Worm (Caenorhabditis elegans) whole organism, L4 larva: ENCODE data around the gene str-177.

ENCODE experiments used
- T26A8.4 ChIP-seq: fragments of 200-800 bp; sonication (Bioruptor generic); IDR thresholded peaks from 2 replicates; pipeline ENCODE4 v1.3.6; 2022; ENCODE audit warnings: missing genetic modification characterization, missing compliant biosample characterization
- Y48G9A.11 ChIP-seq: fragments of 200-800 bp; sonication (Bioruptor generic); IDR thresholded peaks from 2 replicates; pipeline ENCODE4 v1.3.6; 2022; ENCODE audit warnings: missing genetic modification reagents, missing genetic modification characterization, missing compliant biosample characterization
- ZK546.5 ChIP-seq, 2 experiments: sonication (generic microtip); optimal IDR thresholded peaks; 2 replicates each; lab custom pipeline; 2017; ENCODE audit warnings: missing biosample characterization in 2 of 2, missing genetic modification characterization in 2 of 2
- aha-1 ChIP-seq: fragments of 150-350 bp; peaks from one replicate; lab custom pipeline; 2014; ENCODE audit warnings: missing biosample characterization, missing genetic modification characterization
- aly-2 ChIP-seq: sonication (generic microtip); optimal IDR thresholded peaks from 2 replicates; lab custom pipeline; 2018; ENCODE audit warnings: missing biosample characterization, missing genetic modification characterization
- ama-1 ChIP-seq: fragments of 150-350 bp; optimal IDR thresholded peaks from 2 replicates; lab custom pipeline; 2014; ENCODE audit warnings: inconsistent platforms, mixed read lengths
- arid-1 ChIP-seq: fragments of 200-800 bp; sonication (Bioruptor generic); conservative IDR thresholded peaks from 2 replicates; pipeline ENCODE4 v1.3.6; 2022; ENCODE audit warnings: missing genetic modification reagents, missing genetic modification characterization, missing compliant biosample characterization
- ceh-32 ChIP-seq: sonication (generic microtip); optimal IDR thresholded peaks from 2 replicates; lab custom pipeline; 2016; ENCODE audit warnings: mild to moderate bottlenecking, missing genetic modification characterization, missing compliant biosample characterization; ENCODE audit not compliant: poor library complexity
- ceh-44 ChIP-seq: fragments of 200-800 bp; sonication (Bioruptor generic); IDR thresholded peaks from 2 replicates; pipeline ENCODE4 v1.3.6; 2022; ENCODE audit warnings: missing genetic modification reagents, missing genetic modification characterization, missing compliant biosample characterization
- ces-1 ChIP-seq: fragments of 150-350 bp; sonication (generic microtip); optimal IDR thresholded peaks from 4 replicates; lab custom pipeline; 2014; ENCODE audit warnings: missing biosample characterization, missing genetic modification reagents, missing genetic modification characterization
- cey-2 ChIP-seq: sonication (generic microtip); optimal IDR thresholded peaks from 3 replicates; lab custom pipeline; 2017; ENCODE audit warnings: missing genetic modification characterization, mild to moderate bottlenecking, missing compliant biosample characterization, antibody characterized with exemption, borderline replicate concordance; ENCODE audit not compliant: insufficient read depth
- egl-43 ChIP-seq: fragments of 200-800 bp; sonication (Bioruptor generic); IDR thresholded peaks from 2 replicates; pipeline ENCODE4 v1.3.6; 2022; ENCODE audit warnings: missing genetic modification reagents, missing genetic modification characterization, missing compliant biosample characterization
- fkh-10 ChIP-seq: fragments of 150-350 bp; optimal IDR thresholded peaks from 2 replicates; lab custom pipeline; 2014; ENCODE audit warnings: missing biosample characterization, missing genetic modification reagents, missing genetic modification characterization
- hlh-11 ChIP-seq: fragments of 200-800 bp; sonication (Bioruptor generic); optimal IDR thresholded peaks from 2 replicates; lab custom pipeline; 2018; ENCODE audit warnings: mild to moderate bottlenecking, missing genetic modification characterization, missing compliant biosample characterization
- hlh-30 ChIP-seq: sonication (generic microtip); optimal IDR thresholded peaks from 2 replicates; lab custom pipeline; 2017; ENCODE audit warnings: antibody characterized with exemption, mild to moderate bottlenecking, missing genetic modification characterization, missing compliant biosample characterization; ENCODE audit not compliant: insufficient read depth
- hmg-1.1 ChIP-seq: fragments of 200-800 bp; sonication (Bioruptor generic); IDR thresholded peaks from 2 replicates; pipeline ENCODE4 v1.3.6; 2022; ENCODE audit warnings: missing genetic modification reagents, missing genetic modification characterization, missing compliant biosample characterization
- lin-1 ChIP-seq: fragments of 200-800 bp; sonication (Bioruptor generic); IDR thresholded peaks from 2 replicates; pipeline ENCODE4 v1.3.6; 2022; ENCODE audit warnings: missing genetic modification reagents, missing genetic modification characterization, missing compliant biosample characterization
- madf-5 ChIP-seq, 2 experiments: fragments of 200-800 bp; sonication (Bioruptor generic); IDR thresholded peaks; 2 replicates each; pipeline ENCODE4 v1.3.6; 2022; ENCODE audit warnings: missing compliant biosample characterization in 2 of 2, missing genetic modification characterization in 2 of 2
- mdl-1 ChIP-seq, 2 experiments: fragments of 150-350 bp in 1 of 2; sonication (generic microtip) in 1 of 2; optimal IDR thresholded peaks; 2 replicates each; lab custom pipeline; 2014 to 2017; ENCODE audit warnings: missing biosample characterization in 2 of 2, missing genetic modification characterization in 2 of 2
- mep-1 ChIP-seq: fragments of 150-350 bp; sonication (generic microtip); optimal IDR thresholded peaks from 3 replicates; lab custom pipeline; 2014; ENCODE audit warnings: missing biosample characterization, missing genetic modification characterization
- mes-2 ChIP-seq: sonication (generic microtip); optimal IDR thresholded peaks from 2 replicates; lab custom pipeline; 2016; ENCODE audit warnings: missing genotype, mild to moderate bottlenecking, missing genetic modification characterization, missing compliant biosample characterization; ENCODE audit not compliant: poor library complexity, severe bottlenecking
- mxl-3 ChIP-seq: fragments of 200-800 bp; sonication (Bioruptor generic); optimal IDR thresholded peaks from 2 replicates; lab custom pipeline; 2018; ENCODE audit warnings: mild to moderate bottlenecking, missing genetic modification characterization, missing compliant biosample characterization
- nhr-25 ChIP-seq: sonication (generic microtip); optimal IDR thresholded peaks from 2 replicates; lab custom pipeline; 2017; ENCODE audit warnings: missing genetic modification characterization, mild to moderate bottlenecking, missing compliant biosample characterization, antibody characterized with exemption, moderate library complexity, borderline replicate concordance; ENCODE audit not compliant: insufficient read depth
- nhr-28 ChIP-seq: fragments of 150-350 bp; optimal IDR thresholded peaks from 2 replicates; lab custom pipeline; 2014; ENCODE audit warnings: missing biosample characterization, missing genetic modification characterization
- nhr-6 ChIP-seq: fragments of 150-350 bp; optimal IDR thresholded peaks from 2 replicates; lab custom pipeline; 2014; ENCODE audit warnings: missing biosample characterization, missing genetic modification characterization
- set-16 ChIP-seq: fragments of 200-800 bp; sonication (Bioruptor generic); IDR thresholded peaks from 2 replicates; pipeline ENCODE4 v1.3.6; 2022; ENCODE audit warnings: missing genetic modification reagents, missing genetic modification characterization, missing compliant biosample characterization
- tra-1 ChIP-seq: fragments of 200-800 bp; sonication (Bioruptor generic); IDR thresholded peaks from 2 replicates; pipeline ENCODE4 v1.3.6; 2022; ENCODE audit warnings: missing genetic modification reagents, missing genetic modification characterization, missing compliant biosample characterization
- unc-130 ChIP-seq: sonication (generic microtip); optimal IDR thresholded peaks from 2 replicates; lab custom pipeline; 2016; ENCODE audit warnings: missing genetic modification reagents, missing genetic modification characterization, missing compliant biosample characterization
- unc-62 ChIP-seq, 3 experiments: fragments of 150-350 bp in 1 of 3; sonication (generic microtip); optimal IDR thresholded peaks in 2 of 3; peaks in 1 of 3; 1 replicate in 1 of 3; 2 replicates in 2 of 3; lab custom pipeline; 2014 to 2017; ENCODE audit warnings: missing biosample characterization in 3 of 3, missing genetic modification characterization in 3 of 3, missing genetic modification reagents in 3 of 3, missing genotype in 1 of 3
- zfp-3 ChIP-seq: fragments of 200-800 bp; sonication (Bioruptor generic); conservative IDR thresholded peaks from 2 replicates; pipeline ENCODE4 v1.3.6; 2022; ENCODE audit warnings: missing genetic modification reagents, missing genetic modification characterization, missing compliant biosample characterization
- zip-2 ChIP-seq: fragments of 150-350 bp; optimal IDR thresholded peaks from 2 replicates; lab custom pipeline; 2014; ENCODE audit warnings: missing biosample characterization, missing genetic modification characterization

str-177 gene

DNA sequence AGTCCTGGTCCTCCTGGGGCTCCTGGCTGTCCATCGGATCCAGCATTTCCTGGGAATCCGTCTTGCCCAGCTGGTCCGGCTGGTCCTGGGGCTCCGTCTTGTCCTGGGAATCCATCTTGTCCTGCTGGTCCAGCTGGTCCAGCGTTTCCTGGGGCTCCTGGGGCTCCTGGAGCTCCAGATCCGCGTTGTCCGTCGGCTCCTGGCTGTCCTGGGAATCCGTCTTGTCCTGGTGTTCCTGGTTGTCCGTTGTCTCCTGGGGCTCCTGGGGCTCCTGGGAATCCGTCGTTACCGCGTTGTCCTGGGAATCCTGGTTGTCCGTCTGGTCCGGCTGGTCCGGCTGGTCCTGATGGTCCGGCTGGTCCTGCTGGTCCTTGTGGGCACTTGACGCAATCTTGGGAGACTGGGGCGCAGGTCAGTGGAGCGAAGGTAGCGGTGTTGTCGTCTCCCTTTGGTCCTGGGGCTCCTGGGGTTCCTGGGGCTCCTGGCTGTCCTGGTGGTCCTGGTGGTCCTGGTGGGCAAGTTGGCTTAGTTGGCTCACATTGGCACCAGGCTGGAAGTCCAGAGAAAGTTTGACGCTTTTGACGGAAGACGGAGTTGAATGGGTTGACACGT is 36.6 kb downstream of the str-177 start:
- no peak for TF ChIP-seq lin-1 (GFP tag; lab: Robert Waterston, UW)
- 0 out of 2 replicates have a peak, but pooled peaks have one; percentile 32 for TF ChIP-seq egl-43 (GFP tag; lab: Robert Waterston, UW)
- no peak for TF ChIP-seq hmg-1.1
- 0 out of 2 replicates have a peak, but pooled peaks have one; percentile 43 for TF ChIP-seq T26A8.4 (GFP tag; lab: Robert Waterston, UW)
- peak; percentile 96 for TF ChIP-seq set-16 (GFP tag; lab: Robert Waterston, UW)

DNA sequence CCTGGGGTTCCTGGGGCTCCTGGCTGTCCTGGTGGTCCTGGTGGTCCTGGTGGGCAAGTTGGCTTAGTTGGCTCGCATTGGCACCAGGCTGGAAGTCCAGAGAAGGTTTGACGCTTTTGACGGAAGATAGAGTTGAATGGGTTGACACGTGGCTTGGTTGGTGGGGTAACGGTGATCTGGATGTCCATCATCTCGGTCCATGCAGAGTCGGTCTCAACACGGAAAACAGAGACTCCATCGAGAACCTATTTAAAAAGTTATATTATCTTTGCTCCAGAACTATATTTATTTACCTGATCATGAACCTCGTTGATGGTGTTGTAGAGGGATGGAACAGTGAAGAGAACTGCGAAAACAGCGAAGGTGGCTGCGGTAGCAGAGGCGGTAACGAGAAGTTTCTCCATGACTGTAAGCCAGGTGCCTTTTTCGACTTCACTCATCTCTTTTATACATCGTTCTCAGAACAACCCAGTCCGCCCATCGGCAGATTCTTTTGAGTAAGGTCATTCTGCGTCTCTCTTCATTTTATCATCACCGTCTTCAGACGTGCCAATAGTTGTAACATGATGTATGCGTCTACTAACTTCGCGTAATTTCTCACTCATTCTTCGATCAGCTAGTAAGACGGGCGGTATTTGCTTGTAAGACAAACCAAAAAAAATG is 38.4 kb downstream of the str-177 start, which contains the start of gene col-144:
Gene col-144, minus strand, starts transcription at position 419 of the 663 bp plus-strand sequence.
- peak; percentile 63 for TF ChIP-seq nhr-25 (tag; lab: Kevin White, UChicago)
- 0 out of 2 replicates have a peak, but pooled peaks have one; percentile 16 for TF ChIP-seq egl-43 (GFP tag; lab: Robert Waterston, UW)
- no peak for TF ChIP-seq ceh-32 (tag; lab: Kevin White, UChicago)
- TF ChIP-seq ama-1 = peak; percentile 83
- TF ChIP-seq zip-2 = no peak
- no peak for TF ChIP-seq ZK546.5 (tag; optimal IDR thresholded peaks at IDR 0.05; lab: Kevin White, UChicago)
- TF ChIP-seq cey-2 (tag; lab: Kevin White, UChicago) = peak; percentile 9
- TF ChIP-seq unc-130 (GFP tag; lab: Kevin White, UChicago) = no peak
- TF ChIP-seq madf-5 (GFP tag; IDR thresholded peaks at IDR 0.05; lab: Robert Waterston, UW) = 0 out of 4 replicates have a peak, but pooled peaks of 1 of the 2 experiments have one; percentile 61
- no peak for TF ChIP-seq Y48G9A.11 (GFP tag; lab: Robert Waterston, UW)
- peak; percentile 63 for TF ChIP-seq nhr-28 (tag; lab: Kevin White, UChicago)
- no peak for TF ChIP-seq tra-1 (GFP tag; lab: Robert Waterston, UW)
- TF ChIP-seq unc-62 (GFP tag; optimal IDR thresholded peaks at IDR 0.05 in 1 of 2; lab: Kevin White, UChicago) = peak in 1 of 2 experiments; percentile 17
- no peak for TF ChIP-seq unc-62 (tag; optimal IDR thresholded peaks at IDR 0.05; lab: Kevin White, UChicago)
- TF ChIP-seq aly-2 = no peak
- no peak for TF ChIP-seq nhr-6 (tag; lab: Kevin White, UChicago)
- peak; percentile 86 for TF ChIP-seq set-16 (GFP tag; lab: Robert Waterston, UW)
- TF ChIP-seq mxl-3 (GFP tag; lab: Kevin White, UChicago) = peak; percentile 19
- TF ChIP-seq hlh-11 (tag; lab: Kevin White, UChicago) = peak; percentile 40
- TF ChIP-seq T26A8.4 (GFP tag; lab: Robert Waterston, UW) = peak; percentile 78
- TF ChIP-seq hlh-30 = peak; percentile 41
- peak; percentile 32; the same call in 1 of the 2 replicates for TF ChIP-seq zfp-3 (GFP tag; lab: Robert Waterston, UW)
- TF ChIP-seq arid-1 (GFP tag; lab: Robert Waterston, UW) = no peak
- TF ChIP-seq aha-1 = peak; percentile 95
- TF ChIP-seq, all 104 proteins: peak for 14

DNA sequence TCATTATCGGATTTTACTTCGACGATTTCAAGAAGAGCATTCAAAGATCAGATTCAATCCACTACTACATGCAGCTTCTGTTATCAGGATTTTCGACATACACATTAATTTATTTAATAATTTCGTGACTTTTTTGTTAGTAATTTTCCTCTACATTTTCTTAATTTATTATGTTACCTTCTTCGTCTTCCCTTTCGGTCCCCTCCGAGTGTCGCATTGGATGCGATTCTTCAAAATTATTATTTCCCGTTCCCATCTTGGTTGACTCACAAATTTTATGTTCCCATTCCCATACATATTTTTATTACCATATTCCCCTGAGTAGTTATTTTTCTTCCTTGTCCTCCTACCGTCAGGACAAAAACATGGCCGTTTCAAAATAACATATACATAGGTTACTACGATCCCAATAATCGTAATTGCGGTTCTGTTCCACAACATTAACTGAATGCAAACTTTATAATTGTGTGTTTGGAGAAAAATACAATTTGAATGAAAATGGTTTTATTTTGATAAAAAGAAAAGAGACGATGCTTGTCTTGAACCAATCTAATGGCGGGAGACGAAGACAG is 39.6 kb downstream of the str-177 start:
- TF ChIP-seq T26A8.4 (GFP tag; lab: Robert Waterston, UW) = peak; percentile 82
- peak; percentile 74; the same call in 1 of the 2 replicates for TF ChIP-seq zfp-3 (GFP tag; lab: Robert Waterston, UW)
- TF ChIP-seq ama-1 = peak; percentile 79
- TF ChIP-seq mep-1 (tag; lab: Kevin White, UChicago) = peak; percentile 27
- TF ChIP-seq, all 104 proteins: peak for 4; not testable (repeated sequence) for 100

DNA sequence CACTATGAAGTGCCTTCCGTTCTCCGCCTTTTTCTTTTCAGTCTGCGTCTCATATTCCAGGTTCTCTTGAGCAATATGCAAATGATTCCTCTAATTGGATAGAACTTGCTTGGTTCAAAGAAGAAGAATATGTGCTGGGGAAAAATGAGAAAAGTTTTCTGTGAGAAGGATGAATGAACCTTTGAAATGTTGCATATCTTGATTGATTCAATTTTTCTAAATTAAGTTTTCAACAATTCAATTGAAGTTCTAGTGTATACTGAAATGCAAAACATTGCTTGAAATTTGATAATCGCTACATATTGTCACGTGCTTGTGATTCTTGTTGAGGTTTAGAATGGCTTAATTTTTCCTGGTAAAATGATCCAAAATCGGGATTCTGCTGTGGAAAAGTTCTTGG is 41.2 kb downstream of the str-177 start:
- TF ChIP-seq ces-1 (GFP tag; lab: Kevin White, UChicago) = peak; percentile 80
- peak; percentile 81 for TF ChIP-seq fkh-10
- TF ChIP-seq ceh-44 = no peak
- no peak for TF ChIP-seq mes-2
- TF ChIP-seq mdl-1 (tag; optimal IDR thresholded peaks at IDR 0.05; lab: Kevin White, UChicago) = peak in 1 of 2 experiments; percentile 2
